Worm (Caenorhabditis elegans): ENCODE results near the gene ebp-2.

ce11 chrII:11479076-11479475, 36.6 kb downstream of the ebp-2 start, which contains the start of gene W02B12.12:
- TF ChIP-seq sea-2 (GFP tag; optimal IDR thresholded peaks at IDR 0.05) = no peak
- no peak for TF ChIP-seq nhr-77 (tag; optimal IDR thresholded peaks at IDR 0.05)
- TF ChIP-seq pqm-1 (tag; optimal IDR thresholded peaks at IDR 0.05) = no peak
